Fruit fly (Drosophila melanogaster) whole organism, pupa: ENCODE results near the gene Jon99Fi.

Experiments used
- CG10348 ChIP-seq: fragments of 200-800 bp; sonication (Bioruptor generic); IDR thresholded peaks from 2 replicates; pipeline ENCODE4 v1.3.6; 2022; ENCODE audit warnings: missing biosample characterization, missing genetic modification characterization
- CG12605 ChIP-seq: fragments of 200-800 bp; sonication (Bioruptor generic); IDR thresholded peaks from 2 replicates; pipeline ENCODE4 v1.3.6; 2022; ENCODE audit warnings: missing biosample characterization, missing genetic modification characterization
- CG13204 ChIP-seq: fragments of 200-800 bp; sonication (Bioruptor generic); optimal IDR thresholded peaks from 2 replicates; lab custom pipeline; 2018; ENCODE audit warnings: missing biosample characterization, mild to moderate bottlenecking, missing genetic modification characterization, moderate library complexity
- CG14655 ChIP-seq: fragments of 200-800 bp; sonication (Bioruptor generic); optimal IDR thresholded peaks from 3 replicates; lab custom pipeline; 2017; ENCODE audit warnings: mild to moderate bottlenecking, missing biosample characterization, missing genetic modification reagents, missing genetic modification characterization
- CG15710 ChIP-seq: fragments of 200-800 bp; sonication (Bioruptor generic); optimal IDR thresholded peaks from 2 replicates; lab custom pipeline; 2018; ENCODE audit warnings: missing biosample characterization, mild to moderate bottlenecking, missing genetic modification characterization, moderate library complexity
- CG17806 ChIP-seq: fragments of 200-800 bp; sonication (Bioruptor generic); optimal IDR thresholded peaks from 2 replicates; lab custom pipeline; 2018; ENCODE audit warnings: missing biosample characterization, mild to moderate bottlenecking, missing genetic modification characterization, moderate library complexity
- CG32121 ChIP-seq: fragments of 200-800 bp; sonication (Bioruptor generic); IDR thresholded peaks from 2 replicates; pipeline ENCODE4 v1.3.6; 2022; ENCODE audit warnings: missing biosample characterization, missing genetic modification characterization
- CG34367 ChIP-seq: fragments of 200-800 bp; sonication (Bioruptor generic); optimal IDR thresholded peaks from 2 replicates; lab custom pipeline; 2018; ENCODE audit warnings: missing biosample characterization, mild to moderate bottlenecking, missing genetic modification characterization
- CG4496 ChIP-seq: fragments of 200-800 bp; sonication (Bioruptor generic); IDR thresholded peaks from 3 replicates; pipeline ENCODE4 v1.3.6; 2022; ENCODE audit warnings: missing biosample characterization, missing genetic modification characterization
- CG8159 ChIP-seq: fragments of 200-800 bp; sonication (Bioruptor generic); optimal IDR thresholded peaks from 3 replicates; lab custom pipeline; 2018; ENCODE audit warnings: missing biosample characterization, mild to moderate bottlenecking, missing genetic modification characterization, moderate library complexity
- CG8301 ChIP-seq: fragments of 200-800 bp; sonication (Bioruptor generic); optimal IDR thresholded peaks from 2 replicates; lab custom pipeline; 2018; ENCODE audit warnings: missing biosample characterization, mild to moderate bottlenecking, missing genetic modification characterization
- CG9948 ChIP-seq: fragments of 200-800 bp; sonication (Bioruptor generic); optimal IDR thresholded peaks from 2 replicates; lab custom pipeline; 2018; ENCODE audit warnings: missing biosample characterization, mild to moderate bottlenecking, missing genetic modification characterization, moderate library complexity
- D1 ChIP-seq: fragments of 200-800 bp; sonication (Bioruptor generic); optimal IDR thresholded peaks from 2 replicates; lab custom pipeline; 2018; ENCODE audit warnings: missing biosample characterization, mild to moderate bottlenecking, missing genetic modification characterization, moderate library complexity
- EcR ChIP-seq: fragments of 200-800 bp; sonication (Bioruptor generic); optimal IDR thresholded peaks from 3 replicates; lab custom pipeline; 2019; ENCODE audit warnings: missing biosample characterization, missing genetic modification characterization, mild to moderate bottlenecking, moderate library complexity, missing genetic modification reagents
- Ets98B ChIP-seq: fragments of 200-800 bp; sonication (Bioruptor generic); IDR thresholded peaks from 2 replicates; pipeline ENCODE4 v1.3.6; 2022; ENCODE audit warnings: missing biosample characterization, missing genetic modification characterization
- Pif1A ChIP-seq: fragments of 200-800 bp; sonication (Bioruptor generic); optimal IDR thresholded peaks from 3 replicates; lab custom pipeline; 2016; ENCODE audit warnings: missing biosample characterization, missing genetic modification characterization
- Pif1B ChIP-seq: fragments of 200-800 bp; sonication (Bioruptor generic); optimal IDR thresholded peaks from 3 replicates; lab custom pipeline; 2016; ENCODE audit warnings: missing biosample characterization, missing genetic modification characterization
- Snoo ChIP-seq: fragments of 200-800 bp; sonication (Bioruptor generic); optimal IDR thresholded peaks from 3 replicates; lab custom pipeline; 2017; ENCODE audit warnings: missing biosample characterization, mild to moderate bottlenecking, missing genetic modification characterization, inconsistent platforms
- fd96Ca ChIP-seq: fragments of 200-800 bp; sonication (Bioruptor generic); IDR thresholded peaks from 3 replicates; pipeline ENCODE4 v1.3.6; 2022; ENCODE audit warnings: missing biosample characterization, missing genetic modification characterization
- gl ChIP-seq: fragments of 200-800 bp; sonication (Bioruptor generic); optimal IDR thresholded peaks from 2 replicates; lab custom pipeline; 2018; ENCODE audit warnings: missing biosample characterization, mild to moderate bottlenecking, missing genetic modification characterization
- rn ChIP-seq: fragments of 200-800 bp; sonication (Bioruptor generic); IDR thresholded peaks from 2 replicates; pipeline ENCODE4 v1.3.6; 2022; ENCODE audit warnings: missing biosample characterization, missing genetic modification characterization

The Jon99Fi gene

dm6 chr3R:30453236-30453635 is 35.5 kb upstream of the Jon99Fi start:
- TF ChIP-seq CG13204 (GFP tag; lab: Kevin White, UChicago) (no peak), gl (tag; lab: Kevin White, UChicago) (no peak), EcR (GFP tag; lab: Kevin White, UChicago) (no peak), CG32121 (GFP tag; lab: Robert Waterston, UW) (no peak), Pif1A (no peak), rn (GFP tag; lab: Robert Waterston, UW) (no peak), CG34367 (tag; lab: Kevin White, UChicago) (no peak), CG8159 (tag; lab: Kevin White, UChicago) (no peak), fd96Ca (no peak), Ets98B (no peak), CG15710 (tag; lab: Kevin White, UChicago) (no peak), Pif1B (GFP tag; lab: Kevin White, UChicago) (no peak), CG12605 (GFP tag; lab: Robert Waterston, UW) (no peak), Snoo (tag; lab: Kevin White, UChicago) (no peak), D1 (no peak), CG14655 (GFP tag; lab: Kevin White, UChicago) (no peak), CG10348 (no peak)

dm6 chr3R:30454442-30454841 is 34.3 kb upstream of the Jon99Fi start:
- TF ChIP-seq CG9948 (tag; lab: Kevin White, UChicago) (no peak), CG8301 (tag; lab: Kevin White, UChicago) (no peak), CG8159 (tag; lab: Kevin White, UChicago) (no peak), Ets98B (no peak), CG10348 (no peak), EcR (GFP tag; lab: Kevin White, UChicago) (no peak), CG12605 (GFP tag; lab: Robert Waterston, UW) (no peak), CG34367 (tag; lab: Kevin White, UChicago) (no peak), gl (tag; lab: Kevin White, UChicago) (no peak), D1 (no peak), CG4496 (GFP tag; lab: Robert Waterston, UW) (no peak), Snoo (tag; lab: Kevin White, UChicago) (no peak), rn (GFP tag; lab: Robert Waterston, UW) (no peak), CG32121 (GFP tag; lab: Robert Waterston, UW) (no peak)

- TF ChIP-seq CG12605 (GFP tag; lab: Robert Waterston, UW) (no peak), CG15710 (tag; lab: Kevin White, UChicago) (no peak), Snoo (tag; lab: Kevin White, UChicago) (no peak), fd96Ca (no peak), Ets98B (no peak), CG9948 (tag; lab: Kevin White, UChicago) (no peak), Pif1A (no peak)
Measured at dm6 chr3R:30455817-30456544, 32.8 kb upstream of the Jon99Fi start, which contains the start of gene aralar1. aralar1 (minus strand) TSS chr3R:30455867.

dm6 chr3R:30459066-30459935 is 29.5 kb upstream of the Jon99Fi start, which contains the start of the genes CG2224 and CDase:
CG2224 (minus strand) TSS chr3R:30459300.
CDase (plus strand) TSS chr3R:30459521.
- TF ChIP-seq CG17806 (tag; lab: Kevin White, UChicago) (no peak), Pif1B (GFP tag; lab: Kevin White, UChicago) (no peak), CG8159 (tag; lab: Kevin White, UChicago) (no peak), CG9948 (tag; lab: Kevin White, UChicago) (no peak), CG13204 (GFP tag; lab: Kevin White, UChicago) (no peak), EcR (GFP tag; lab: Kevin White, UChicago) (no peak)

dm6 chr3R:30460187-30460586 is 28.6 kb upstream of the Jon99Fi start:
- 0 out of 2 replicates have a peak, but pooled peaks have one; percentile 41 for TF ChIP-seq CG32121 (GFP tag; lab: Robert Waterston, UW)
- no peak for TF ChIP-seq fd96Ca
- TF ChIP-seq CG4496 (GFP tag; lab: Robert Waterston, UW) = 0 out of 3 replicates have a peak, but pooled peaks have one; percentile 13
- no peak for TF ChIP-seq CG13204 (GFP tag; lab: Kevin White, UChicago)

dm6 chr3R:30461608-30462243 is 27.0 kb upstream of the Jon99Fi start:
- TF ChIP-seq CG10348 (no peak), Pif1A (no peak), fd96Ca (no peak), gl (tag; lab: Kevin White, UChicago) (no peak), CG13204 (GFP tag; lab: Kevin White, UChicago) (peak; percentile 59), D1 (no peak), CG4496 (GFP tag; lab: Robert Waterston, UW) (peak; percentile 41; the same call in 2 of the 3 replicates), Pif1B (GFP tag; lab: Kevin White, UChicago) (peak; percentile 48), CG32121 (GFP tag; lab: Robert Waterston, UW) (peak; percentile 63), CG9948 (tag; lab: Kevin White, UChicago) (peak; percentile 55), CG12605 (GFP tag; lab: Robert Waterston, UW) (peak; percentile 65), EcR (GFP tag; lab: Kevin White, UChicago) (peak; percentile 58), rn (GFP tag; lab: Robert Waterston, UW) (no peak), CG17806 (tag; lab: Kevin White, UChicago) (peak; percentile 58), CG34367 (tag; lab: Kevin White, UChicago) (peak; percentile 58), CG8301 (tag; lab: Kevin White, UChicago) (peak; percentile 63), CG14655 (GFP tag; lab: Kevin White, UChicago) (no peak), CG8159 (tag; lab: Kevin White, UChicago) (peak; percentile 66), Snoo (tag; lab: Kevin White, UChicago) (peak; percentile 36), CG15710 (tag; lab: Kevin White, UChicago) (peak; percentile 67), Ets98B (peak; percentile 56; the same call in 1 of the 2 replicates)
